Worm (Caenorhabditis elegans) whole organism, mixed stage, embryonic: ENCODE measurements around the gene F26G1.3.

Source experiments
- lsy-2 ChIP-seq: fragments of 150-350 bp; optimal IDR thresholded peaks from 2 replicates; lab custom pipeline; 2014; ENCODE audit warnings: missing biosample characterization, missing genetic modification characterization
- snpc-4 ChIP-seq: fragments of 150-350 bp; optimal IDR thresholded peaks from 2 replicates; lab custom pipeline; 2014; ENCODE audit warnings: missing biosample characterization, missing genetic modification characterization
- unc-62 ChIP-seq: fragments of 150-350 bp; optimal IDR thresholded peaks from 2 replicates; lab custom pipeline; 2014; ENCODE audit warnings: missing biosample characterization, missing genetic modification reagents, missing genetic modification characterization

- TF ChIP-seq lsy-2 (no peak), snpc-4 (tag; lab: Kevin White, UChicago) (no peak), unc-62 (GFP tag; lab: Kevin White, UChicago) (no peak)
Observed at ce11 chrII:4728687-4729086, 29.9 kb upstream of the F26G1.3 start.
